Worm (Caenorhabditis elegans): ENCODE data around the gene Y62H9A.13.

The Y62H9A.13 gene

DNA sequence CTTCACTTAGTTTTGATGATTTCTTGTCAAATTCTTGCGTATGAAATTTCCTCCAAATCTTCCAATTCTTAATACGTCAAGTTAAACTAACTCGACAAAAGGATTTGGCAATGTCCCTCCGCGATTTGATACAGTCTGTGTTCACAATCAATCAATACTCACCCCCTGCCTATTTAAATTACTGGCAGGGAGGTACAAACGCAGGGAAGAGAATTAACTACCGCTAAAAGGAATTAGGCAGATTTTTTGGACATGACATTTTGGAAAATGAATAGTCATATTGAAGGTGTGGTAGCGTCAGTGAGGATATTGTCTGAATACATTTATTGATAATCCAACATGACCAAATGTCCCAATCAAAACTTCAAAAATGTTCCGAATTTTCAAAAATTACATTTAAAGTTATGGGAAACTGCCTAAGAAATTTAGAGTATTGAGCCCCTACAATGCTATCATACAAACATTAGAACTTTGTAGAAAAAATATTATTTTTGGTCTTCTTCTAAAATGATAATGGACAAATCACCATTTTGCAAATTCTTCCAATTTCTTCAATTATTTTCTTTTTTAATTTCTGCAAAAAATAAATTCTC lies 20.6 kb downstream of the Y62H9A.13 start (continued):
- TF ChIP-seq lir-3 (tag; optimal IDR thresholded peaks at IDR 0.05) (peak; percentile 90), nhr-76 (tag; optimal IDR thresholded peaks at IDR 0.05) (peak; percentile 82), mxl-2 (GFP tag; conservative IDR thresholded peaks at IDR 0.05) (peak; percentile 84), unc-130 (GFP tag; optimal IDR thresholded peaks at IDR 0.05) (peak; percentile 42), snpc-4 (tag; optimal IDR thresholded peaks at IDR 0.05) (peak; percentile 53), gei-8 (GFP tag; optimal IDR thresholded peaks at IDR 0.05) (peak; percentile 88), pqm-1 (tag; optimal IDR thresholded peaks at IDR 0.05) (peak; percentile 68), ama-1 (optimal IDR thresholded peaks at IDR 0.05) (no peak), sdz-12 (GFP tag; optimal IDR thresholded peaks at IDR 0.05) (peak; percentile 91), lin-13 (GFP tag; optimal IDR thresholded peaks at IDR 0.05) (peak; percentile 98), nhr-42 (GFP tag; IDR thresholded peaks at IDR 0.05) (peak; percentile 99), jun-1 (tag; optimal IDR thresholded peaks at IDR 0.05) (peak; percentile 99), mdt-29 (GFP tag; IDR thresholded peaks at IDR 0.05) (peak; percentile 95), hlh-11 (tag; optimal IDR thresholded peaks at IDR 0.05) (peak; percentile 97), ceh-20 (GFP tag; IDR thresholded peaks at IDR 0.05) (peak; percentile 95), nhr-48 (tag; optimal IDR thresholded peaks at IDR 0.05) (peak; percentile 98), attf-4 (tag; optimal IDR thresholded peaks at IDR 0.05) (peak; percentile 74), spr-1 (tag; optimal IDR thresholded peaks at IDR 0.05) (peak; percentile 97), nhr-77 (tag; optimal IDR thresholded peaks at IDR 0.05) (peak; percentile 100), fos-1 (tag; optimal IDR thresholded peaks at IDR 0.05) (peak; percentile 85), mes-2 (tag; optimal IDR thresholded peaks at IDR 0.05; ENCODE audit: poor library complexity, severe bottlenecking) (peak; percentile 99), spr-3 (GFP tag; optimal IDR thresholded peaks at IDR 0.05) (peak; percentile 98), tra-1 (GFP tag; IDR thresholded peaks at IDR 0.05) (peak; percentile 95), lin-1 (GFP tag; IDR thresholded peaks at IDR 0.05) (peak; percentile 95), dve-1 (tag; optimal IDR thresholded peaks at IDR 0.05; ENCODE audit: insufficient read depth) (peak; percentile 100), hmg-1.1 (GFP tag; IDR thresholded peaks at IDR 0.05) (peak; percentile 99), D1046.2 (GFP tag; IDR thresholded peaks at IDR 0.05) (peak; percentile 89; the same call in 1 of the 2 replicates), zfp-3 (GFP tag; conservative IDR thresholded peaks at IDR 0.05) (peak; percentile 94), vab-7 (GFP tag; IDR thresholded peaks at IDR 0.05) (peak; percentile 87), madf-5 (GFP tag; IDR thresholded peaks at IDR 0.05) (peak; percentile 53 to 92; a peak in 3 of 4 replicates), ceh-32 (tag; optimal IDR thresholded peaks at IDR 0.05; ENCODE audit: poor library complexity) (peak; percentile 88), zip-2 (tag; optimal IDR thresholded peaks at IDR 0.05) (peak; percentile 98), ctbp-1 (GFP tag; IDR thresholded peaks at IDR 0.05) (peak; percentile 98), zip-11 (GFP tag; IDR thresholded peaks at IDR 0.05) (no peak), daf-16 (GFP tag; optimal IDR thresholded peaks at IDR 0.05) (peak; percentile 96 to 98), daf-16 (tag; optimal IDR thresholded peaks at IDR 0.05) (peak; percentile 93), rbr-2 (tag; optimal IDR thresholded peaks at IDR 0.05) (peak; percentile 99), F49E8.2 (tag; optimal IDR thresholded peaks at IDR 0.05; ENCODE audit: borderline replicate concordance) (peak; percentile 40), nhr-41 (GFP tag; IDR thresholded peaks at IDR 0.05) (peak; percentile 68), zfp-2 (tag; optimal IDR thresholded peaks at IDR 0.05) (peak; percentile 88), lin-39 (tag; optimal IDR thresholded peaks at IDR 0.05) (peak; percentile 86), hlh-30 (tag; optimal IDR thresholded peaks at IDR 0.05; ENCODE audit: insufficient read depth) (peak; percentile 94), T20F7.1 (GFP tag; optimal IDR thresholded peaks at IDR 0.05) (peak; percentile 91), unc-39 (tag; optimal IDR thresholded peaks at IDR 0.05) (peak; percentile 92), duxl-1 (tag; optimal IDR thresholded peaks at IDR 0.05; ENCODE audit: poor library complexity) (peak; percentile 99), ceh-82 (tag; optimal IDR thresholded peaks at IDR 0.05) (peak; percentile 66), hif-1 (tag; optimal IDR thresholded peaks at IDR 0.05) (peak; percentile 82 to 92), lim-7 (GFP tag; IDR thresholded peaks at IDR 0.05) (no peak), set-16 (GFP tag; IDR thresholded peaks at IDR 0.05) (no peak), lin-15B (tag; optimal IDR thresholded peaks at IDR 0.05) (peak; percentile 41)

All from whole organism, L4 larva.